Comparison of ENCODE assay signal across 3 worm cellular contexts in genomic region chrII:9266252-9266651, ce11.
TF ChIP-seq lines count a peak whose summit lies in the region.

No protein-coding gene starts in this region.

TF ChIP-seq in whole organism, late embryonic, 69 proteins besides CTCF, POLR2A, EP300 and RAD21:
- TF ChIP-seq sox-2 (GFP tag; IDR thresholded peaks at IDR 0.05; lab: Robert Waterston, UW) (peak; percentile 64), ceh-45 (GFP tag; IDR thresholded peaks at IDR 0.05; lab: Robert Waterston, UW) (no peak)

TF ChIP-seq in whole organism, midembryonic, 9 proteins besides CTCF, POLR2A, EP300 and RAD21:
- TF ChIP-seq ztf-23 (GFP tag; IDR thresholded peaks at IDR 0.05; lab: Robert Waterston, UW) (no peak), flt-1 (GFP tag; IDR thresholded peaks at IDR 0.05; lab: Robert Waterston, UW) (0 out of 2 replicates have a peak, but pooled peaks have one; percentile 18)

TF ChIP-seq in whole organism, mixed stage, embryonic, 35 proteins besides CTCF, POLR2A, EP300 and RAD21:
- TF ChIP-seq mls-2 (tag; optimal IDR thresholded peaks at IDR 0.05; lab: Kevin White, UChicago) (peak; percentile 23), elt-3 (tag; optimal IDR thresholded peaks at IDR 0.05; lab: Kevin White, UChicago) (no peak), elt-1 (tag; optimal IDR thresholded peaks at IDR 0.05; lab: Kevin White, UChicago; ENCODE audit: borderline replicate concordance, insufficient read depth) (no peak), nhr-2 (tag; optimal IDR thresholded peaks at IDR 0.05; lab: Kevin White, UChicago) (peak; percentile 33), ham-2 (GFP tag; optimal IDR thresholded peaks at IDR 0.05; lab: Kevin White, UChicago) (peak; percentile 56), drap-1 (GFP tag; optimal IDR thresholded peaks at IDR 0.05; lab: Kevin White, UChicago) (no peak), sptf-1 (tag; optimal IDR thresholded peaks at IDR 0.05; lab: Kevin White, UChicago) (no peak)
